Fruit fly (Drosophila melanogaster) whole organism, pupa: ENCODE data around the gene CG17816.
A peak's percentile ranks its signal among the peaks of the same experiment; 100 is the strongest.

Experiments used
- CG10348 ChIP-seq: fragments of 200-800 bp; sonication (Bioruptor generic); IDR thresholded peaks from 2 replicates; pipeline ENCODE4 v1.3.6; 2022; ENCODE audit warnings: missing biosample characterization, missing genetic modification characterization
- CG15710 ChIP-seq: fragments of 200-800 bp; sonication (Bioruptor generic); optimal IDR thresholded peaks from 2 replicates; lab custom pipeline; 2018; ENCODE audit warnings: missing biosample characterization, mild to moderate bottlenecking, missing genetic modification characterization, moderate library complexity
- Snoo ChIP-seq: fragments of 200-800 bp; sonication (Bioruptor generic); optimal IDR thresholded peaks from 3 replicates; lab custom pipeline; 2017; ENCODE audit warnings: missing biosample characterization, mild to moderate bottlenecking, missing genetic modification characterization, inconsistent platforms

- TF ChIP-seq CG10348 (GFP tag; lab: Robert Waterston, UW) (no peak), CG15710 (tag; lab: Kevin White, UChicago) (peak; percentile 1), Snoo (tag; lab: Kevin White, UChicago) (peak; percentile 11)
These were observed 5.9 kb upstream of the CG17816 start for dm6 chr3R:7892246-7893000.
